Worm (Caenorhabditis elegans) whole organism, midembryonic: ENCODE measurements around the gene Y75B12A.2.
"Not testable (repeated sequence)": the region's sequence is repeated elsewhere in the genome, so short reads cannot be mapped to it uniquely, and the experiment has no call there.

Source experiments
- T22C8.4 ChIP-seq: fragments of 200-800 bp; sonication (Bioruptor generic); IDR thresholded peaks from 2 replicates; pipeline ENCODE4 v1.3.6; 2022; ENCODE audit warnings: missing genetic modification characterization, missing compliant biosample characterization
- cog-1 ChIP-seq: sonication (generic microtip); optimal IDR thresholded peaks from 2 replicates; lab custom pipeline; 2016; ENCODE audit warnings: missing genetic modification characterization, missing compliant biosample characterization
- flt-1 ChIP-seq: fragments of 200-800 bp; sonication (Bioruptor generic); IDR thresholded peaks from 2 replicates; pipeline ENCODE4 v1.3.6; 2022; ENCODE audit warnings: missing genetic modification characterization, missing compliant biosample characterization
- klf-2 ChIP-seq: fragments of 200-800 bp; sonication (Bioruptor generic); conservative IDR thresholded peaks from 2 replicates; pipeline ENCODE4 v1.3.6; 2022; ENCODE audit warnings: missing genetic modification reagents, missing genetic modification characterization, missing compliant biosample characterization
- med-1 ChIP-seq: sonication (generic microtip); optimal IDR thresholded peaks from 2 replicates; lab custom pipeline; 2017; ENCODE audit warnings: missing genetic modification characterization, mild to moderate bottlenecking, missing compliant biosample characterization, antibody characterized with exemption, missing genetic modification reagents; ENCODE audit not compliant: insufficient read depth
- ref-1 ChIP-seq: fragments of 200-800 bp; sonication (Bioruptor generic); conservative IDR thresholded peaks from 2 replicates; pipeline ENCODE4 v1.3.6; 2022; ENCODE audit warnings: missing genetic modification reagents, missing genetic modification characterization, missing compliant biosample characterization
- tab-1 ChIP-seq: fragments of 200-800 bp; sonication (Bioruptor generic); IDR thresholded peaks from 2 replicates; pipeline ENCODE4 v1.3.6; 2022; ENCODE audit warnings: missing genetic modification characterization, missing compliant biosample characterization
- ztf-23 ChIP-seq: fragments of 200-800 bp; sonication (Bioruptor generic); IDR thresholded peaks from 2 replicates; pipeline ENCODE4 v1.3.6; 2022; ENCODE audit warnings: missing genetic modification reagents, missing genetic modification characterization, missing compliant biosample characterization
- ztf-29 ChIP-seq: fragments of 200-800 bp; sonication (Bioruptor generic); IDR thresholded peaks from 2 replicates; pipeline ENCODE4 v1.3.6; 2022; ENCODE audit warnings: missing genetic modification reagents, missing genetic modification characterization, missing compliant biosample characterization

Y75B12A.2 gene

DNA sequence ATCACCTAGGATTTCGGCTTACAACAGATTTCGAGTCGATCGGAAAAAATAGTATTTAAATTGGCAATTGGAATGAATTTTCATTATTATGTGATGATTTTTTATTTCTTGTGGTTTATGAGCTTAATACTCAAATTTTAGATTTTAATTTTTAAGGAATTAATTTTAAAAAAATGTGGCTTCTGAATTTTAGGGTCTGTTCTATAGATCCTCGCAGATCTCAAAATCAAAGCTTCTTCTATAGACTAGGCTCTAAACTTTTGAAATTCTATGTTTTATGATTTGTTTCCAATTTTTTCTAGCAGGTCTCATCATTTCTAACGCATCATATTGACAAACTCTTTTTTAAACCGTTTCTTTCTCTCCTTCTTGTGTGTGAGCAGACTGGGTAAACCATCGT lies 16.7 kb upstream of the Y75B12A.2 start, which contains the start of gene txt-12:
Gene txt-12, plus strand, starts transcription at position 301 of the 400 bp plus-strand sequence.
- TF ChIP-seq ztf-23 (no peak), flt-1 (GFP tag; lab: Robert Waterston, UW) (no peak), med-1 (no peak), ref-1 (GFP tag; lab: Robert Waterston, UW) (no peak), klf-2 (GFP tag; lab: Robert Waterston, UW) (no peak), ztf-29 (GFP tag; lab: Robert Waterston, UW) (no peak), cog-1 (tag; lab: Kevin White, UChicago) (no peak), tab-1 (GFP tag; lab: Robert Waterston, UW) (no peak), T22C8.4 (GFP tag; lab: Robert Waterston, UW) (no peak)

DNA sequence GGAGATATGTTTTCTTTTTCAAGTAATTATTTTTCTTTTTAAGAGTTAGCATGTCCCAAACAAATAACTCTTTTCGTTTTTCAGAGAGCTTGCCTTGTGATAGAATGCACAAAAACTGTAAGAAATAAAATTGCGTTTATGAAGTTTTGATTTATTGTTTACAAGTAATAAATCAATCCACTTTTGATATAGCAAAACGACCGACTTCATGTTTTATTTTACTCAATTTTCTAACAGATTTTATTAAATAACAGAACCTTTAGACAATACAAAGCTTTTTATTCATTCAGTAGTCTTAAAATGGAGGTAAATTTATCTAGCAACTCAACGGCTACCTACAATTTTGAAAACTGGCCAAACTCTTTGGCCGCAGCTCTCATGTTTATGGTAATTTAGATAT lies 14.6 kb upstream of the Y75B12A.2 start, which contains the start of gene srx-78:
Gene srx-78, plus strand, starts transcription at position 301 of the 400 bp plus-strand sequence.
- no peak for TF ChIP-seq T22C8.4 (GFP tag; lab: Robert Waterston, UW)
- no peak for TF ChIP-seq flt-1 (GFP tag; lab: Robert Waterston, UW)
- TF ChIP-seq klf-2 (GFP tag; lab: Robert Waterston, UW), result no peak
- no peak for TF ChIP-seq ref-1 (GFP tag; lab: Robert Waterston, UW)
- no peak for TF ChIP-seq cog-1 (tag; lab: Kevin White, UChicago)
- no peak for TF ChIP-seq ztf-23
- TF ChIP-seq med-1, result no peak
- no peak for TF ChIP-seq ztf-29 (GFP tag; lab: Robert Waterston, UW)
- no peak for TF ChIP-seq tab-1 (GFP tag; lab: Robert Waterston, UW)

DNA sequence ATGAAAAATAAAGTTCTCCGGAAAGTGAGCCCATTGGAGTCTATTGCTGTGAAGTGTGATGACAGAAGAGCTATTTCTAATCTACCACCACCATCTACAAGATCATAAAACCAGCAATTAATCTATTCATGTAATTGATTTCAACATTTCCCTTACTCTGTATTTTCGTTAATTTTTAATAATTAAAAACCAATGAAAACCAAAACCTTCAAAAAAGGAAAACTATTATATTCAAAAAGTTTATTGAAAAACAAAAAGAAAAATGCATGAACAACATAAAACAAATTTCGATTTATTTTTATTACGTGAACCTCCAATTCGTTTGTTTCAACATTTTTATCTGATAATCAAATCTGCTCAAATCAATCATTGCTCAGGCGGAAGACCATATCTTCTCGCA lies 9.9 kb upstream of the Y75B12A.2 start, which contains the start of gene C01G10.1:
Gene C01G10.1, plus strand, starts transcription at position 301 of the 400 bp plus-strand sequence.
- TF ChIP-seq cog-1 (tag; lab: Kevin White, UChicago) (no peak), med-1 (no peak), ref-1 (GFP tag; lab: Robert Waterston, UW) (no peak), ztf-23 (no peak), T22C8.4 (GFP tag; lab: Robert Waterston, UW) (no peak), klf-2 (GFP tag; lab: Robert Waterston, UW) (no peak), ztf-29 (GFP tag; lab: Robert Waterston, UW) (no peak)

DNA sequence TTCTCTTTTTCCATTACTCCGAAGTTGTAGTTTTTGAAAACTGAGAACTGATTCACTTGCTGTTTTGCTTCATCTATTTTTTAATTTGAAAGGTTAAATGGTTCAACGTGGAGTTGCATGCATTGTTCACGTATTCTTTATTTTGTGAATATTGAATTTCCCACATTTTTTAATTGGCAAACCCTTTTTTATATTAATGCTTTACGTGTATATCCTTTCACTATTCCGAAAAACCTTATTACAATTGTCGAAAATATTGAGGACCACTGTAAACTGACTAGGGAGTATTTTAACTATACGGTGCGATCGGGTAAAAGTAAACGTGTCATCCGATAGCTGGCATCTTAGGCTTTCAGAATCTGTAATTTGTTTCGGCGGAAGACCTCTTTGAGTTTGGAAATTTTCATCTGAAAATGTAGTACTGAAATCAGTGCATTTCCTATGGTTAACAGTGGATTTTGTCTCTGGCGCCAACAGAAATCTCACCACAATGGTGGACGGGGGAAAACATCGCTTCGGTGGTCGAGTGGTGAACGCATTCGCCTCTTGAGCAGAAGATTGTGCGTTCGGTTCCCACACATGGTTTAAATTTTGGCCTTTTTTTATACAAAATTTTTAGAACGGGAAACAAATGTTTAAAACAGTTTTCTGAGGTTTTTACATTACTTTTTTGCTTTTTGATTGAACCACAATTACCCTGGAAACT lies 3.3 kb upstream of the Y75B12A.2 start, which contains the start of gene C01G10.14:
Gene C01G10.14, minus strand, starts transcription at position 51 of the 706 bp plus-strand sequence.
- TF ChIP-seq med-1; ztf-23; ref-1 (GFP tag; lab: Robert Waterston, UW): not testable (repeated sequence)

ce11 chrV:15111660-15112059 lies 2.3 kb downstream of the Y75B12A.2 start, which contains the start of gene T01G5.7:
TSS of gene T01G5.7 (plus strand) at chrV:15111960.
- TF ChIP-seq flt-1 (GFP tag; lab: Robert Waterston, UW) (no peak), tab-1 (GFP tag; lab: Robert Waterston, UW) (no peak), ztf-23 (no peak), cog-1 (tag; lab: Kevin White, UChicago) (no peak), med-1 (no peak), T22C8.4 (GFP tag; lab: Robert Waterston, UW) (no peak), klf-2 (GFP tag; lab: Robert Waterston, UW) (no peak)

DNA sequence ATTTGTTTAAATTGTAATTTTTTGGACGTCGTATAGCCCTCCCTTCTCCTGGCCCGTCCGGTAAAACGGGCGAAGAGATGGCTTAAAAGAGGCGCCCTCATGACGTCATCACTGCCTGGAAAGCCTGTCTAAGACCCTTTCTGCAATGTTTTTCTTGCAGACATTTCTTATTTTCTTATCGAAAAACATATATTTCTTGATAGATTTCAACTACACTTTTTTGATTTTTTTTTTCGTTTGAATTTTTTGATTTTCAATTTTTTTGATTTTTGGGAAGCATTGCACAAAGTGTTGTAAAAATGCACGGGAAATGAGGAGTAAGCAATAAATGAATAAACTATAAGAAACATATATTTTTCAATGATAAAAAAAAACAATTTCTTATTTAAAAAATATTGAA lies 4.6 kb downstream of the Y75B12A.2 start, which contains the start of gene T01G5.6:
Gene T01G5.6, minus strand, starts transcription at position 101 of the 400 bp plus-strand sequence.
- TF ChIP-seq tab-1 (GFP tag; lab: Robert Waterston, UW), result no peak
- TF ChIP-seq cog-1 (tag; lab: Kevin White, UChicago), result no peak
- no peak for TF ChIP-seq ztf-23
- no peak for TF ChIP-seq ztf-29 (GFP tag; lab: Robert Waterston, UW)
- TF ChIP-seq klf-2 (GFP tag; lab: Robert Waterston, UW), result no peak
- no peak for TF ChIP-seq med-1
- TF ChIP-seq T22C8.4 (GFP tag; lab: Robert Waterston, UW), result no peak
- TF ChIP-seq flt-1 (GFP tag; lab: Robert Waterston, UW), result no peak
- no peak for TF ChIP-seq ref-1 (GFP tag; lab: Robert Waterston, UW)

DNA sequence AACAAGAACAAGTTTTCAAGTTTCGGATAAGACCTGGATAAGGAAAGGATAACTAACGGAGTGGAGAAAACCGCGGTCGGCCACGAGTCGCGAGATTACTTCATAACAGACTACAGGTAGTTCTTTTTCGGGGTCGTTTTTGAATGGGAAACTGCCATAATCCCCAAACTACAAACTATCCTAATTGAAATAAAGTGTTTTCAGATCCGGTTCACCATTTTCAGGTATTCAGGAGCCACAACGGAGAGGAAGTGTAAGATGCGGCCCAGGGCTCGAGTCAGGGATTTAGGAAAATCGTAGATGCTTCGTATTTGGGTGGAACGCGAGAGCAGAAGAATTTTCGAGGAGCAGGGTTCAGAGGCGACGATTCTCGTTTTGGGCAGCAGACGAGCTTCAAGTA lies 6.6 kb downstream of the Y75B12A.2 start, which contains the start of gene T01G5.8:
Gene T01G5.8, plus strand, starts transcription at position 301 of the 400 bp plus-strand sequence.
- not testable (repeated sequence) for TF ChIP-seq med-1; ztf-29 (GFP tag; lab: Robert Waterston, UW); flt-1 (GFP tag; lab: Robert Waterston, UW)

DNA sequence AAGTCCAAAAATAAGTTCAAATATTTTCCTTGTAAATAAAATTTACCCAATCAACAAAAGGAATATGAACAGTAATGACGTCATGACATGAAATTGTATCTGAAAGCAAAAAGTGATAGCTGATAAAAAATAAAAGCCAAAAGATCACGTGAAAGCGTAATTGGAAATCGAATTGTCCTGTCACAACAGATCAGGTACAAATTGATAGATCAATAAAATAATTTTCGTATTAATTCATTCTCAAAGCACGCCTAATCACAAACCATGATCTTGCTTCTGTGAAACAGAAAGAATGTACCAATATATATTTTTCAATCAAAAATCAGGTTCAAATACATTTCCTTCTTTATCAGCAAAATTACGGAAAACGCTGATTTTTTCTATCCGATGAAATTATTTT lies 10.2 kb downstream of the Y75B12A.2 start, which contains the start of gene flor-1:
Gene flor-1, minus strand, starts transcription at position 101 of the 400 bp plus-strand sequence.
- TF ChIP-seq cog-1 (tag; lab: Kevin White, UChicago), result no peak
- TF ChIP-seq ref-1 (GFP tag; lab: Robert Waterston, UW), result no peak
- TF ChIP-seq T22C8.4 (GFP tag; lab: Robert Waterston, UW), result no peak
- no peak for TF ChIP-seq med-1
- no peak for TF ChIP-seq klf-2 (GFP tag; lab: Robert Waterston, UW)
- TF ChIP-seq ztf-29 (GFP tag; lab: Robert Waterston, UW), result no peak
- TF ChIP-seq tab-1 (GFP tag; lab: Robert Waterston, UW), result no peak
- TF ChIP-seq flt-1 (GFP tag; lab: Robert Waterston, UW), result no peak
- TF ChIP-seq ztf-23, result no peak

DNA sequence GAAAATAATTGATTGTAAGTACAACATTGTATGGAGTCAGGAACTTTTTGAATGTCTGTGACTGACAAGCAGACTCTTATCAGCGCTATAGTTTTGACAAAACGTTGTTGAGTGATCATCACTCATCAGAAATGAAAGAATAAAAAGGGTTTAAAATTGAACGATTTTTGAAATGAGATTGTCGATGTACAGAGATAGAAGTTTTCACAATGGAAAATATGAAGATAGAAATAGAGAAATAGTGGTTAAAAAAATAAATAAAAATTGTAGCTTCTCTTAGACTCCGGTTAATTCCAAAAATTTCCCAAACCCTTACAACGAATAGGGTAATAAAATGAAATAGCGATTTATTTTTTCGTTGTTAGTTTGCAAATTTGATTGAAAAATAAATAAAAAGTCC lies 15.8 kb downstream of the Y75B12A.2 start, which contains the start of gene ugt-30:
Gene ugt-30, minus strand, starts transcription at position 101 of the 400 bp plus-strand sequence.
- TF ChIP-seq cog-1 (tag; lab: Kevin White, UChicago); med-1; klf-2 (GFP tag; lab: Robert Waterston, UW): not testable (repeated sequence)
